Worm (Caenorhabditis elegans): Measurements from ENCODE around the gene hda-1.

- TF ChIP-seq ZK546.5 (tag; optimal IDR thresholded peaks at IDR 0.05) (no peak), snpc-4 (tag; optimal IDR thresholded peaks at IDR 0.05) (no peak), daf-12 (tag; optimal IDR thresholded peaks at IDR 0.05) (no peak), ztf-11 (tag; optimal IDR thresholded peaks at IDR 0.05) (no peak), hmg-11 (tag; optimal IDR thresholded peaks at IDR 0.05) (no peak), unc-62 (GFP tag; optimal IDR thresholded peaks at IDR 0.05) (no peak), fkh-10 (GFP tag; optimal IDR thresholded peaks at IDR 0.05) (no peak), mdl-1 (tag; optimal IDR thresholded peaks at IDR 0.05) (no peak), ceh-82 (tag; optimal IDR thresholded peaks at IDR 0.05) (no peak), R02D3.7 (tag; optimal IDR thresholded peaks at IDR 0.05) (no peak), nhr-11 (tag; optimal IDR thresholded peaks at IDR 0.05) (no peak), zag-1 (tag; optimal IDR thresholded peaks at IDR 0.05) (no peak), nhr-237 (tag; optimal IDR thresholded peaks at IDR 0.05) (no peak), sea-2 (GFP tag; optimal IDR thresholded peaks at IDR 0.05) (no peak)
These were observed 2.7 kb upstream of the hda-1 start, which contains the start of gene C53A5.16 for ce11 chrV:14522514-14522913.

Measured in whole organism, L3 larva.